Worm (Caenorhabditis elegans) whole organism, L4/young adult: ENCODE data around the gene F38G1.3.

Source experiments
- W03F9.2 ChIP-seq: fragments of 150-350 bp; optimal IDR thresholded peaks from 2 replicates; lab custom pipeline; 2014; ENCODE audit warnings: missing biosample characterization, missing genetic modification characterization
- him-1 ChIP-seq: sonication (generic microtip); optimal IDR thresholded peaks from 2 replicates; lab custom pipeline; 2016; ENCODE audit warnings: missing genotype, missing genetic modification reagents, missing genetic modification characterization, missing compliant biosample characterization

ce11 chrX:496795-497194, 20.4 kb downstream of the F38G1.3 start:
- TF ChIP-seq W03F9.2 (tag; lab: Kevin White, UChicago): no peak
- TF ChIP-seq him-1 (tag; lab: Kevin White, UChicago): no peak
